Worm (Caenorhabditis elegans): ENCODE results near the gene txdc-9.

DNA sequence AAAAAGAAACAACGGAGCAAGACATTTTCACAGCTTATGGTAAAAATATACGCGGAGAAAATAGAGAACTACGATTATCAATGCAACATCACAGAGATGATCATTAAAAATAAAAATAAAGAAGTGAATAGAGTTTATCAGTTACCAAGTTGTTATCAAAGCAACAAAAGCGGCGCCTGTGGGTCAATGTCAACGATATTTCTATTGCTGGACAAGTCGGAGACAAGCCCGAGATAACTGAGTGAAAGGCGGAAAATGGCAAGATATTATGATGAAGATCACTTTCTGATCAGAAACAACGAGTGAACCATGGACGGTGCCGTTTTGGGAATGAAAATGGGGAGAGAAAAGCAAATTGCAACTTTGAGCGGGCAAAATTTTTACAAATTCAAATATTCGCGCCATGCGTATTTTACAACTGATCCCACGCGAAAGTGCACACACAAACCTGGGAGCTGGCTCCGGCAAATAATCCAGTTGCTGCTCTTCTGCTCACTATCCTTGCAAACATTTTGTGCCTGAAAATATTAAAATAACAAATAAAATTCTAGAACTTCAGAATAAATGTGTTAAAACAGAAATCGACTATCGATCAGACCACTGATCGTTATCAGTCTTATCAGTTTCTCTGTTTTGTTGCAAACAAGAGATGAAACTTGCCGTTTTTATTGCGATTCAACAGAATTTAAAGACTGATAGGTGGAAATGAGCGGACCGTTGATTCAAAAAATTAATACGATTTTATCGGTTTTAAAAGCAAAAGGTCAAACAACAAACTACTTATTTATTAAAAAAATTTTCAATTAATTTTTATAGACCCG lies 10.5 kb downstream of the txdc-9 start, which contains the start of gene mel-32:
- TF ChIP-seq C17E4.6 (GFP tag; IDR thresholded peaks at IDR 0.05): peak; percentile 65; the same call in 1 of the 2 replicates
- TF ChIP-seq attf-3 (GFP tag; conservative IDR thresholded peaks at IDR 0.05): 0 out of 2 replicates have a peak, but pooled peaks have one; percentile 45
- no peak for TF ChIP-seq cebp-1 (GFP tag; IDR thresholded peaks at IDR 0.05)
- no peak for TF ChIP-seq cebp-1 (tag; optimal IDR thresholded peaks at IDR 0.05)
- no peak for TF ChIP-seq sdz-38 (tag; optimal IDR thresholded peaks at IDR 0.05)
